Worm (Caenorhabditis elegans) whole organism, L4 larva: Measurements from ENCODE around the gene fbxb-78.

ENCODE experiments used
- F10B5.3 ChIP-seq: sonication (generic microtip); optimal IDR thresholded peaks from 2 replicates; lab custom pipeline; 2016; ENCODE audit warnings: mild to moderate bottlenecking, missing genetic modification characterization, missing compliant biosample characterization
- F37D6.2 ChIP-seq: sonication (generic microtip); optimal IDR thresholded peaks from 2 replicates; lab custom pipeline; 2016; ENCODE audit warnings: mild to moderate bottlenecking, missing genetic modification characterization, missing compliant biosample characterization
- F44E2.7 ChIP-seq: fragments of 200-800 bp; sonication (Bioruptor generic); IDR thresholded peaks from 2 replicates; pipeline ENCODE4 v2.1.2; 2022; ENCODE audit warnings: missing genetic modification characterization, missing compliant biosample characterization
- F49E8.2 ChIP-seq: sonication (generic microtip); optimal IDR thresholded peaks from 2 replicates; lab custom pipeline; 2016; ENCODE audit warnings: missing compliant biosample characterization, mild to moderate bottlenecking, missing genetic modification characterization, borderline replicate concordance
- Y75B8A.6 ChIP-seq: fragments of 200-800 bp; sonication (Bioruptor generic); IDR thresholded peaks from 2 replicates; pipeline ENCODE4 v1.3.6; 2022; ENCODE audit warnings: missing genetic modification reagents, missing genetic modification characterization, missing compliant biosample characterization
- ama-1 ChIP-seq: fragments of 150-350 bp; optimal IDR thresholded peaks from 2 replicates; lab custom pipeline; 2014; ENCODE audit warnings: inconsistent platforms, mixed read lengths
- ceh-20 ChIP-seq: fragments of 200-800 bp; sonication (Bioruptor generic); IDR thresholded peaks from 2 replicates; pipeline ENCODE4 v1.3.6; 2022; ENCODE audit warnings: missing genetic modification reagents, missing genetic modification characterization, missing compliant biosample characterization
- ceh-32 ChIP-seq: sonication (generic microtip); optimal IDR thresholded peaks from 2 replicates; lab custom pipeline; 2016; ENCODE audit warnings: mild to moderate bottlenecking, missing genetic modification characterization, missing compliant biosample characterization; ENCODE audit not compliant: poor library complexity
- ceh-44 ChIP-seq: fragments of 200-800 bp; sonication (Bioruptor generic); IDR thresholded peaks from 2 replicates; pipeline ENCODE4 v1.3.6; 2022; ENCODE audit warnings: missing genetic modification reagents, missing genetic modification characterization, missing compliant biosample characterization
- cey-2 ChIP-seq: sonication (generic microtip); optimal IDR thresholded peaks from 3 replicates; lab custom pipeline; 2017; ENCODE audit warnings: missing genetic modification characterization, mild to moderate bottlenecking, missing compliant biosample characterization, antibody characterized with exemption, borderline replicate concordance; ENCODE audit not compliant: insufficient read depth
- ctbp-1 ChIP-seq: fragments of 200-800 bp; sonication (Bioruptor generic); IDR thresholded peaks from 2 replicates; pipeline ENCODE4 v1.3.6; 2022; ENCODE audit warnings: missing genetic modification reagents, missing genetic modification characterization, missing compliant biosample characterization
- daf-16 ChIP-seq, 3 experiments: sonication (generic microtip); optimal IDR thresholded peaks; 2 replicates each; lab custom pipeline; 2016 to 2017; ENCODE audit warnings: missing genetic modification characterization in 3 of 3, missing genetic modification reagents in 3 of 3, mild to moderate bottlenecking in 2 of 3, missing compliant biosample characterization in 2 of 3, missing biosample characterization in 1 of 3, moderate library complexity in 1 of 3
- daf-19 ChIP-seq: fragments of 200-800 bp; sonication (Bioruptor generic); conservative IDR thresholded peaks from 2 replicates; pipeline ENCODE4 v1.3.6; 2022; ENCODE audit warnings: missing genetic modification characterization, missing compliant biosample characterization
- dmd-6 ChIP-seq: fragments of 200-800 bp; sonication (Bioruptor generic); IDR thresholded peaks from 2 replicates; pipeline ENCODE4 v1.3.6; 2022; ENCODE audit warnings: missing genetic modification reagents, missing genetic modification characterization, missing compliant biosample characterization
- duxl-1 ChIP-seq: sonication (generic microtip); optimal IDR thresholded peaks from 2 replicates; lab custom pipeline; 2016; ENCODE audit warnings: mild to moderate bottlenecking, missing genetic modification characterization, moderate library complexity, missing compliant biosample characterization; ENCODE audit not compliant: poor library complexity
- egl-43 ChIP-seq: fragments of 200-800 bp; sonication (Bioruptor generic); IDR thresholded peaks from 2 replicates; pipeline ENCODE4 v1.3.6; 2022; ENCODE audit warnings: missing genetic modification reagents, missing genetic modification characterization, missing compliant biosample characterization
- fos-1 ChIP-seq: fragments of 150-350 bp; optimal IDR thresholded peaks from 2 replicates; lab custom pipeline; 2014; ENCODE audit warnings: missing biosample characterization, missing genetic modification characterization
- hlh-30 ChIP-seq: sonication (generic microtip); optimal IDR thresholded peaks from 2 replicates; lab custom pipeline; 2017; ENCODE audit warnings: antibody characterized with exemption, mild to moderate bottlenecking, missing genetic modification characterization, missing compliant biosample characterization; ENCODE audit not compliant: insufficient read depth
- jun-1 ChIP-seq: fragments of 150-350 bp; optimal IDR thresholded peaks from 2 replicates; lab custom pipeline; 2014; ENCODE audit warnings: missing biosample characterization, missing genetic modification reagents, missing genetic modification characterization
- lim-7 ChIP-seq: fragments of 200-800 bp; sonication (Bioruptor generic); IDR thresholded peaks from 2 replicates; pipeline ENCODE4 v1.3.6; 2022; ENCODE audit warnings: missing genetic modification characterization, missing compliant biosample characterization
- lin-13 ChIP-seq: fragments of 150-350 bp; optimal IDR thresholded peaks from 2 replicates; lab custom pipeline; 2014; ENCODE audit warnings: missing biosample characterization, missing genetic modification reagents, missing genetic modification characterization
- lin-15B ChIP-seq: fragments of 150-350 bp; sonication (generic microtip); optimal IDR thresholded peaks from 3 replicates; lab custom pipeline; 2014; ENCODE audit warnings: missing biosample characterization, missing genetic modification characterization
- lsy-2 ChIP-seq, 2 experiments: fragments of 150-350 bp in 1 of 2; sonication (generic microtip) in 1 of 2; optimal IDR thresholded peaks; 2 replicates each; lab custom pipeline; 2014 to 2017; ENCODE audit warnings: missing biosample characterization in 2 of 2, missing genetic modification characterization in 2 of 2
- madf-5 ChIP-seq, 2 experiments: fragments of 200-800 bp; sonication (Bioruptor generic); IDR thresholded peaks; 2 replicates each; pipeline ENCODE4 v1.3.6; 2022; ENCODE audit warnings: missing compliant biosample characterization in 2 of 2, missing genetic modification characterization in 2 of 2
- madf-9 ChIP-seq: fragments of 200-800 bp; sonication (Bioruptor generic); conservative IDR thresholded peaks from 2 replicates; pipeline ENCODE4 v1.3.6; 2022; ENCODE audit warnings: missing genetic modification reagents, missing genetic modification characterization, missing compliant biosample characterization
- nhr-10 ChIP-seq: fragments of 150-350 bp; optimal IDR thresholded peaks from 2 replicates; lab custom pipeline; 2014; ENCODE audit warnings: missing biosample characterization, missing genetic modification characterization
- nhr-102 ChIP-seq: sonication (generic microtip); optimal IDR thresholded peaks from 2 replicates; lab custom pipeline; 2016; ENCODE audit warnings: mild to moderate bottlenecking, missing genetic modification characterization, moderate library complexity, missing compliant biosample characterization
- nhr-11 ChIP-seq: fragments of 150-350 bp; optimal IDR thresholded peaks from 2 replicates; lab custom pipeline; 2014; ENCODE audit warnings: missing biosample characterization, missing genetic modification characterization
- nhr-25 ChIP-seq: sonication (generic microtip); optimal IDR thresholded peaks from 2 replicates; lab custom pipeline; 2017; ENCODE audit warnings: missing genetic modification characterization, mild to moderate bottlenecking, missing compliant biosample characterization, antibody characterized with exemption, moderate library complexity, borderline replicate concordance; ENCODE audit not compliant: insufficient read depth
- nhr-28 ChIP-seq: fragments of 150-350 bp; optimal IDR thresholded peaks from 2 replicates; lab custom pipeline; 2014; ENCODE audit warnings: missing biosample characterization, missing genetic modification characterization
- nhr-41 ChIP-seq: fragments of 200-800 bp; sonication (Bioruptor generic); IDR thresholded peaks from 2 replicates; pipeline ENCODE4 v1.3.6; 2022; ENCODE audit warnings: missing genetic modification reagents, missing genetic modification characterization, missing compliant biosample characterization
- nhr-76 ChIP-seq: fragments of 150-350 bp; optimal IDR thresholded peaks from 2 replicates; lab custom pipeline; 2014; ENCODE audit warnings: missing biosample characterization, missing genetic modification characterization
- nhr-77 ChIP-seq: fragments of 150-350 bp; optimal IDR thresholded peaks from 2 replicates; lab custom pipeline; 2014; ENCODE audit warnings: missing biosample characterization, missing genetic modification characterization
- pha-4 ChIP-seq, 2 experiments: fragments of 150-350 bp in 1 of 2; fragments of 200-800 bp in 1 of 2; sonication (Bioruptor generic) in 1 of 2; IDR thresholded peaks in 1 of 2; optimal IDR thresholded peaks in 1 of 2; 2 replicates each; pipeline versions ENCODE4 v1.3.6 to Lab custom; 2014 to 2022; ENCODE audit warnings: missing genetic modification characterization in 2 of 2, missing genetic modification reagents in 2 of 2, missing biosample characterization in 1 of 2, missing compliant biosample characterization in 1 of 2
- php-3 ChIP-seq: fragments of 200-800 bp; sonication (Bioruptor generic); IDR thresholded peaks from 2 replicates; pipeline ENCODE4 v1.3.6; 2022; ENCODE audit warnings: missing genetic modification reagents, missing genetic modification characterization, missing compliant biosample characterization
- pqm-1 ChIP-seq: sonication (generic microtip); optimal IDR thresholded peaks from 2 replicates; lab custom pipeline; 2017; ENCODE audit warnings: missing biosample characterization, missing genetic modification characterization
- rbr-2 ChIP-seq: sonication (generic microtip); optimal IDR thresholded peaks from 2 replicates; lab custom pipeline; 2016; ENCODE audit warnings: missing genotype, missing genetic modification characterization, missing compliant biosample characterization
- saeg-2 ChIP-seq: fragments of 200-800 bp; sonication (Bioruptor generic); IDR thresholded peaks from 2 replicates; pipeline ENCODE4 v1.3.6; 2022; ENCODE audit warnings: missing genetic modification reagents, missing genetic modification characterization, missing compliant biosample characterization
- set-16 ChIP-seq: fragments of 200-800 bp; sonication (Bioruptor generic); IDR thresholded peaks from 2 replicates; pipeline ENCODE4 v1.3.6; 2022; ENCODE audit warnings: missing genetic modification reagents, missing genetic modification characterization, missing compliant biosample characterization
- spr-1 ChIP-seq: sonication (generic microtip); optimal IDR thresholded peaks from 2 replicates; lab custom pipeline; 2016; ENCODE audit warnings: mild to moderate bottlenecking, missing genetic modification characterization, missing compliant biosample characterization
- tra-1 ChIP-seq: fragments of 200-800 bp; sonication (Bioruptor generic); IDR thresholded peaks from 2 replicates; pipeline ENCODE4 v1.3.6; 2022; ENCODE audit warnings: missing genetic modification reagents, missing genetic modification characterization, missing compliant biosample characterization
- unc-130 ChIP-seq: sonication (generic microtip); optimal IDR thresholded peaks from 2 replicates; lab custom pipeline; 2016; ENCODE audit warnings: missing genetic modification reagents, missing genetic modification characterization, missing compliant biosample characterization
- vab-7 ChIP-seq: fragments of 200-800 bp; sonication (Bioruptor generic); IDR thresholded peaks from 2 replicates; pipeline ENCODE4 v1.3.6; 2022; ENCODE audit warnings: missing genetic modification reagents, missing genetic modification characterization, missing compliant biosample characterization
- zip-2 ChIP-seq: fragments of 150-350 bp; optimal IDR thresholded peaks from 2 replicates; lab custom pipeline; 2014; ENCODE audit warnings: missing biosample characterization, missing genetic modification characterization
- ztf-7 ChIP-seq: fragments of 150-350 bp; optimal IDR thresholded peaks from 2 replicates; lab custom pipeline; 2014; ENCODE audit warnings: missing biosample characterization, missing genetic modification characterization

The fbxb-78 gene

DNA sequence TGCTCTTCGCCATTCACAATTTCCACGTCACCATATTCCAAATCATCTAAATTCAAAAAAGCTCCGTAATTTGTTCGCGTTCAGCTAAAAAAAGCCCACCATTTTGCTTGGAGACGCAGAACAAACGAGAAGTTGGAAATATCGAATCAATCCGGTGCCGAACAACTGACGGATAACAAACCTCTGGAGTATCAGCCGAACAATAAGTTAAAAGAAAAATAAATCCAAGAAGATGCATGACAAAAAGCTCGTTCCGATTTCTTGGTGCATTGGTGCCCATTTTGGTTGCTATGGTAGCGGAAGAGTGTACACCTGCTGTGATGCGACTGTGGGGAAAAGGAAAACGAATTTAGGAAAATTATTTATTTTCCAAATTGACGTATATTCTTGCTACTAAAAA is 10.2 kb downstream of the fbxb-78 start, which contains the start of gene tctn-1 (continued):
- TF ChIP-seq cey-2 (tag; lab: Kevin White, UChicago): no peak
- no peak for TF ChIP-seq php-3
- no peak for TF ChIP-seq pha-4 (GFP tag; IDR thresholded peaks at IDR 0.05; lab: Robert Waterston, UW)
- TF ChIP-seq pha-4 (tag; optimal IDR thresholded peaks at IDR 0.05; lab: Kevin White, UChicago): no peak
- no peak for TF ChIP-seq nhr-41 (GFP tag; lab: Robert Waterston, UW)
- TF ChIP-seq fos-1 (tag; lab: Kevin White, UChicago): no peak
- TF ChIP-seq zip-2 (tag; lab: Kevin White, UChicago): no peak

DNA sequence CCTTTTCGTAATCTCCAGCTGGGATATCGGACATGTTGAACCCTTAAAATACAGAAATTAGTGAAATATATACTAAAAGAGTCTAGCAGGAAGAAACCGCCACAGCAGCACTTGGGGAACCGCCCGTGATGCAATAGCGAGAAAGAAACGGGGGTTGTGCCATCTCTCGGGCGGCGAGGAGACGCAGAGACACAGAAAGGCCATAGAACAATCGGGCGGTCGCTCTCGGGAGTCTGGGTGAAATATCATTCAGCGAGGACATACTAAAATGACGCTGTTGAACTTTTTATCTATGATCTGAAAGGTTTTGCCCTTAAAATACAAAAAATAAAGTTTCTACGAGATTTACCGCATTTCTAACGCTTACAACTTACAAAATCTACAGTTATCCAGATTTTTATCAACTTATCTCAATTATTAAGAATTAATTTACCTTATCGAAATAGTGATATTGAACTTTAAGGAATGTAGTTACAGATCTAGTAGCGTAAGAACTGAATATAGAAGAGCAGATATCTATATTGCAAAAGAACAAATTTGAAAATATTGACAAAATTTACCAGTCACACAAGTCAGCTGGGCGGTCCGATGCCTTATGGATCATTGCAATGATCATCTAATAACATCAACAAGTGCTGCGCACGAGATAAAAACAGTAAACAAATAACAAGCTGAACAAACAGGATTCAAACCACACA is 11.2 kb downstream of the fbxb-78 start, which contains the start of gene cyc-2.1:
Gene cyc-2.1 (minus strand): TSS at position 605 of the 698 bp plus-strand sequence.
- TF ChIP-seq nhr-10 (peak; percentile 76), daf-16 (GFP tag; optimal IDR thresholded peaks at IDR 0.05; lab: Kevin White, UChicago) (no peak), daf-16 (tag; optimal IDR thresholded peaks at IDR 0.05; lab: Kevin White, UChicago) (peak; percentile 44), set-16 (GFP tag; lab: Robert Waterston, UW) (peak; percentile 67), pha-4 (GFP tag; IDR thresholded peaks at IDR 0.05; lab: Robert Waterston, UW) (peak; percentile 65; the same call in 1 of the 2 replicates), pha-4 (tag; optimal IDR thresholded peaks at IDR 0.05; lab: Kevin White, UChicago) (no peak), F37D6.2 (peak; percentile 1), F44E2.7 (GFP tag; lab: Robert Waterston, UW) (0 out of 2 replicates have a peak, but pooled peaks have one; percentile 9), madf-9 (GFP tag; lab: Robert Waterston, UW) (peak; percentile 54; the same call in 1 of the 2 replicates), lin-15B (tag; lab: Kevin White, UChicago) (peak; percentile 48), nhr-76 (tag; lab: Kevin White, UChicago) (no peak), nhr-28 (peak; percentile 55), ceh-20 (no peak), ceh-32 (tag; lab: Kevin White, UChicago) (no peak), F49E8.2 (tag; lab: Kevin White, UChicago) (peak; percentile 85), vab-7 (peak; percentile 37; the same call in 1 of the 2 replicates), lim-7 (GFP tag; lab: Robert Waterston, UW) (peak; percentile 69), duxl-1 (no peak), nhr-77 (tag; lab: Kevin White, UChicago) (peak; percentile 42), egl-43 (GFP tag; lab: Robert Waterston, UW) (peak; percentile 84), daf-19 (GFP tag; lab: Robert Waterston, UW) (peak; percentile 84; the same call in 1 of the 2 replicates), Y75B8A.6 (0 out of 2 replicates have a peak, but pooled peaks have one; percentile 22), F10B5.3 (tag; lab: Kevin White, UChicago) (no peak), saeg-2 (no peak), ceh-44 (GFP tag; lab: Robert Waterston, UW) (no peak), ctbp-1 (GFP tag; lab: Robert Waterston, UW) (0 out of 2 replicates have a peak, but pooled peaks have one; percentile 44), unc-130 (peak; percentile 43), tra-1 (peak; percentile 10; the same call in 1 of the 2 replicates), rbr-2 (tag; lab: Kevin White, UChicago) (peak; percentile 68), ama-1 (lab: Kevin White, UChicago) (peak; percentile 78), nhr-25 (tag; lab: Kevin White, UChicago) (no peak), lsy-2 (tag; optimal IDR thresholded peaks at IDR 0.05; lab: Kevin White, UChicago) (peak; percentile 79 to 90), jun-1 (tag; lab: Kevin White, UChicago) (peak; percentile 24), madf-5 (GFP tag; IDR thresholded peaks at IDR 0.05; lab: Robert Waterston, UW) (peak in 1 of 2 experiments; percentile 49; a peak in 1 of 4 replicates), lin-13 (GFP tag; lab: Kevin White, UChicago) (peak; percentile 36), spr-1 (tag; lab: Kevin White, UChicago) (peak; percentile 15), ztf-7 (tag; lab: Kevin White, UChicago) (no peak), nhr-102 (tag; lab: Kevin White, UChicago) (peak; percentile 47), nhr-11 (peak; percentile 52), hlh-30 (tag; lab: Kevin White, UChicago) (peak; percentile 18), php-3 (0 out of 2 replicates have a peak, but pooled peaks have one; percentile 9), pqm-1 (tag; lab: Kevin White, UChicago) (peak; percentile 5), dmd-6 (GFP tag; lab: Robert Waterston, UW) (peak; percentile 63)
